Worm (Caenorhabditis elegans): ENCODE data around the gene cest-2.1.

ce11 chrV:14141846-14142245 lies 29.4 kb downstream of the cest-2.1 start:
- TF ChIP-seq F44E2.7 (GFP tag; IDR thresholded peaks at IDR 0.05) (no peak), snpc-1.2 (GFP tag; IDR thresholded peaks at IDR 0.05) (no peak), ces-1 (GFP tag; optimal IDR thresholded peaks at IDR 0.05) (no peak), F49E8.2 (tag; optimal IDR thresholded peaks at IDR 0.05; ENCODE audit: borderline replicate concordance) (no peak), vab-7 (GFP tag; IDR thresholded peaks at IDR 0.05) (no peak), ZK337.2 (GFP tag; IDR thresholded peaks at IDR 0.05) (no peak), R02D3.7 (tag; optimal IDR thresholded peaks at IDR 0.05) (no peak), lin-38 (GFP tag; IDR thresholded peaks at IDR 0.05) (no peak), rbr-2 (tag; optimal IDR thresholded peaks at IDR 0.05) (no peak), nhr-48 (tag; optimal IDR thresholded peaks at IDR 0.05) (no peak), egl-27 (tag; optimal IDR thresholded peaks at IDR 0.05) (no peak)

Measured in whole organism, L4 larva.